Fruit fly (Drosophila melanogaster) whole organism, pupa: ENCODE data around the gene yellow-f.

Source experiments
- CG10348 ChIP-seq: fragments of 200-800 bp; sonication (Bioruptor generic); IDR thresholded peaks from 2 replicates; pipeline ENCODE4 v1.3.6; 2022; ENCODE audit warnings: missing biosample characterization, missing genetic modification characterization
- CG12605 ChIP-seq: fragments of 200-800 bp; sonication (Bioruptor generic); IDR thresholded peaks from 2 replicates; pipeline ENCODE4 v1.3.6; 2022; ENCODE audit warnings: missing biosample characterization, missing genetic modification characterization
- CG13204 ChIP-seq: fragments of 200-800 bp; sonication (Bioruptor generic); optimal IDR thresholded peaks from 2 replicates; lab custom pipeline; 2018; ENCODE audit warnings: missing biosample characterization, mild to moderate bottlenecking, missing genetic modification characterization, moderate library complexity
- CG14655 ChIP-seq: fragments of 200-800 bp; sonication (Bioruptor generic); optimal IDR thresholded peaks from 3 replicates; lab custom pipeline; 2017; ENCODE audit warnings: mild to moderate bottlenecking, missing biosample characterization, missing genetic modification reagents, missing genetic modification characterization
- CG17806 ChIP-seq: fragments of 200-800 bp; sonication (Bioruptor generic); optimal IDR thresholded peaks from 2 replicates; lab custom pipeline; 2018; ENCODE audit warnings: missing biosample characterization, mild to moderate bottlenecking, missing genetic modification characterization, moderate library complexity
- CG32121 ChIP-seq: fragments of 200-800 bp; sonication (Bioruptor generic); IDR thresholded peaks from 2 replicates; pipeline ENCODE4 v1.3.6; 2022; ENCODE audit warnings: missing biosample characterization, missing genetic modification characterization
- CG34367 ChIP-seq: fragments of 200-800 bp; sonication (Bioruptor generic); optimal IDR thresholded peaks from 2 replicates; lab custom pipeline; 2018; ENCODE audit warnings: missing biosample characterization, mild to moderate bottlenecking, missing genetic modification characterization
- CG4496 ChIP-seq: fragments of 200-800 bp; sonication (Bioruptor generic); IDR thresholded peaks from 3 replicates; pipeline ENCODE4 v1.3.6; 2022; ENCODE audit warnings: missing biosample characterization, missing genetic modification characterization
- CG8159 ChIP-seq: fragments of 200-800 bp; sonication (Bioruptor generic); optimal IDR thresholded peaks from 3 replicates; lab custom pipeline; 2018; ENCODE audit warnings: missing biosample characterization, mild to moderate bottlenecking, missing genetic modification characterization, moderate library complexity
- CG8301 ChIP-seq: fragments of 200-800 bp; sonication (Bioruptor generic); optimal IDR thresholded peaks from 2 replicates; lab custom pipeline; 2018; ENCODE audit warnings: missing biosample characterization, mild to moderate bottlenecking, missing genetic modification characterization
- CG9948 ChIP-seq: fragments of 200-800 bp; sonication (Bioruptor generic); optimal IDR thresholded peaks from 2 replicates; lab custom pipeline; 2018; ENCODE audit warnings: missing biosample characterization, mild to moderate bottlenecking, missing genetic modification characterization, moderate library complexity
- D1 ChIP-seq: fragments of 200-800 bp; sonication (Bioruptor generic); optimal IDR thresholded peaks from 2 replicates; lab custom pipeline; 2018; ENCODE audit warnings: missing biosample characterization, mild to moderate bottlenecking, missing genetic modification characterization, moderate library complexity
- EcR ChIP-seq: fragments of 200-800 bp; sonication (Bioruptor generic); optimal IDR thresholded peaks from 3 replicates; lab custom pipeline; 2019; ENCODE audit warnings: missing biosample characterization, missing genetic modification characterization, mild to moderate bottlenecking, moderate library complexity, missing genetic modification reagents
- Ets98B ChIP-seq: fragments of 200-800 bp; sonication (Bioruptor generic); IDR thresholded peaks from 2 replicates; pipeline ENCODE4 v1.3.6; 2022; ENCODE audit warnings: missing biosample characterization, missing genetic modification characterization
- Pif1A ChIP-seq: fragments of 200-800 bp; sonication (Bioruptor generic); optimal IDR thresholded peaks from 3 replicates; lab custom pipeline; 2016; ENCODE audit warnings: missing biosample characterization, missing genetic modification characterization
- Pif1B ChIP-seq: fragments of 200-800 bp; sonication (Bioruptor generic); optimal IDR thresholded peaks from 3 replicates; lab custom pipeline; 2016; ENCODE audit warnings: missing biosample characterization, missing genetic modification characterization
- Snoo ChIP-seq: fragments of 200-800 bp; sonication (Bioruptor generic); optimal IDR thresholded peaks from 3 replicates; lab custom pipeline; 2017; ENCODE audit warnings: missing biosample characterization, mild to moderate bottlenecking, missing genetic modification characterization, inconsistent platforms
- fd96Ca ChIP-seq: fragments of 200-800 bp; sonication (Bioruptor generic); IDR thresholded peaks from 3 replicates; pipeline ENCODE4 v1.3.6; 2022; ENCODE audit warnings: missing biosample characterization, missing genetic modification characterization
- gl ChIP-seq: fragments of 200-800 bp; sonication (Bioruptor generic); optimal IDR thresholded peaks from 2 replicates; lab custom pipeline; 2018; ENCODE audit warnings: missing biosample characterization, mild to moderate bottlenecking, missing genetic modification characterization
- rn ChIP-seq: fragments of 200-800 bp; sonication (Bioruptor generic); IDR thresholded peaks from 2 replicates; pipeline ENCODE4 v1.3.6; 2022; ENCODE audit warnings: missing biosample characterization, missing genetic modification characterization

The yellow-f gene

dm6 chr3R:13032975-13033445, 40.0 kb upstream of the yellow-f start:
- TF ChIP-seq CG10348 (GFP tag; lab: Robert Waterston, UW) (no peak), Ets98B (0 out of 2 replicates have a peak, but pooled peaks have one; percentile 37), D1 (no peak), CG32121 (GFP tag; lab: Robert Waterston, UW) (peak; percentile 33), CG13204 (GFP tag; lab: Kevin White, UChicago) (no peak), Pif1A (GFP tag; lab: Kevin White, UChicago) (no peak), CG8301 (tag; lab: Kevin White, UChicago) (no peak), CG8159 (tag; lab: Kevin White, UChicago) (no peak), CG4496 (GFP tag; lab: Robert Waterston, UW) (0 out of 3 replicates have a peak, but pooled peaks have one; percentile 36)

- TF ChIP-seq Pif1A (GFP tag; lab: Kevin White, UChicago), result no peak
- peak; percentile 14; the same call in 1 of the 2 replicates for TF ChIP-seq CG32121 (GFP tag; lab: Robert Waterston, UW)
- TF ChIP-seq, all 21 proteins: peak for 1
These were observed 39.3 kb upstream of the yellow-f start, which contains the start of gene ry for dm6 chr3R:13032323-13032722. Gene ry (plus strand): TSS chr3R:13032528.

- TF ChIP-seq CG34367 (tag; lab: Kevin White, UChicago) (no peak), CG14655 (GFP tag; lab: Kevin White, UChicago) (no peak), Pif1A (GFP tag; lab: Kevin White, UChicago) (no peak), CG9948 (tag; lab: Kevin White, UChicago) (no peak), CG32121 (GFP tag; lab: Robert Waterston, UW) (no peak), CG10348 (GFP tag; lab: Robert Waterston, UW) (no peak), rn (GFP tag; lab: Robert Waterston, UW) (no peak)
These were observed 37.5 kb upstream of the yellow-f start, which contains the start of the genes CG46281 and CG46280 for dm6 chr3R:13030257-13031173. Gene CG46281 (minus strand): TSS chr3R:13030307. Gene CG46280 (minus strand): TSS chr3R:13030659.

dm6 chr3R:13018995-13019394, 26.0 kb upstream of the yellow-f start:
- TF ChIP-seq Ets98B, result no peak
- TF ChIP-seq Pif1A (GFP tag; lab: Kevin White, UChicago), result no peak
- no peak for TF ChIP-seq CG34367 (tag; lab: Kevin White, UChicago)
- TF ChIP-seq EcR (GFP tag; lab: Kevin White, UChicago), result no peak
- no peak for TF ChIP-seq CG8159 (tag; lab: Kevin White, UChicago)
- no peak for TF ChIP-seq Snoo (tag; lab: Kevin White, UChicago)
- TF ChIP-seq CG4496 (GFP tag; lab: Robert Waterston, UW), result no peak
- TF ChIP-seq CG12605 (GFP tag; lab: Robert Waterston, UW), result no peak

dm6 chr3R:13018284-13018900, 25.4 kb upstream of the yellow-f start:
- TF ChIP-seq EcR (GFP tag; lab: Kevin White, UChicago) (peak; percentile 78), CG13204 (GFP tag; lab: Kevin White, UChicago) (peak; percentile 5), Pif1A (GFP tag; lab: Kevin White, UChicago) (no peak)

dm6 chr3R:13017623-13018036, 24.6 kb upstream of the yellow-f start:
- TF ChIP-seq CG12605 (GFP tag; lab: Robert Waterston, UW) (peak; percentile 78), CG17806 (tag; lab: Kevin White, UChicago) (no peak), Pif1B (GFP tag; lab: Kevin White, UChicago) (no peak), CG14655 (GFP tag; lab: Kevin White, UChicago) (no peak), fd96Ca (GFP tag; lab: Robert Waterston, UW) (no peak), CG34367 (tag; lab: Kevin White, UChicago) (no peak), D1 (no peak), gl (no peak), CG13204 (GFP tag; lab: Kevin White, UChicago) (no peak), CG10348 (GFP tag; lab: Robert Waterston, UW) (no peak), CG32121 (GFP tag; lab: Robert Waterston, UW) (peak; percentile 50; the same call in 1 of the 2 replicates), Ets98B (peak; percentile 59; the same call in 1 of the 2 replicates), CG8159 (tag; lab: Kevin White, UChicago) (no peak), Pif1A (GFP tag; lab: Kevin White, UChicago) (no peak)
